Fruit fly (Drosophila melanogaster) S2 (cell line): Measurements from ENCODE around the gene Mst36Fb.

Source experiments
- CG8478 ChIP-seq: fragments of >200 bp; optimal IDR thresholded peaks from 2 replicates; lab custom pipeline; 2018
- CTCF ChIP-seq, 2 experiments: fragments of >200 bp; optimal IDR thresholded peaks; 2 replicates each; lab custom pipeline; 2018

- TF ChIP-seq CG8478: no peak
- no peak for TF ChIP-seq CTCF (optimal IDR thresholded peaks at IDR 0.05; lab: Kevin White, UChicago)
Observed at dm6 chr2L:18689376-18689775, 14.5 kb upstream of the Mst36Fb start, which contains the start of gene CG10336.
